Worm (Caenorhabditis elegans) whole organism, L3 larva: ENCODE results near the gene tre-5.

Experiments
- R02D3.7 ChIP-seq: fragments of 150-350 bp; optimal IDR thresholded peaks from 2 replicates; lab custom pipeline; 2014; ENCODE audit warnings: missing biosample characterization, missing genetic modification characterization
- ZK546.5 ChIP-seq: sonication (generic microtip); optimal IDR thresholded peaks from 2 replicates; lab custom pipeline; 2017; ENCODE audit warnings: missing biosample characterization, missing genetic modification characterization
- aly-2 ChIP-seq: fragments of 150-350 bp; optimal IDR thresholded peaks from 2 replicates; lab custom pipeline; 2014; ENCODE audit warnings: missing biosample characterization, missing genetic modification characterization
- ama-1 ChIP-seq: fragments of 150-350 bp; optimal IDR thresholded peaks from 2 replicates; lab custom pipeline; 2018
- ceh-16 ChIP-seq: sonication (generic microtip); optimal IDR thresholded peaks from 2 replicates; lab custom pipeline; 2017; ENCODE audit warnings: missing biosample characterization, missing genetic modification characterization
- ceh-28 ChIP-seq: fragments of 150-350 bp; optimal IDR thresholded peaks from 2 replicates; lab custom pipeline; 2014; ENCODE audit warnings: missing biosample characterization, missing genetic modification reagents, missing genetic modification characterization
- ceh-82 ChIP-seq: fragments of 150-350 bp; optimal IDR thresholded peaks from 2 replicates; lab custom pipeline; 2014; ENCODE audit warnings: missing biosample characterization, missing genetic modification characterization
- daf-12 ChIP-seq: fragments of 150-350 bp; optimal IDR thresholded peaks from 2 replicates; lab custom pipeline; 2014; ENCODE audit warnings: missing biosample characterization, missing genetic modification reagents, missing genetic modification characterization
- egl-27 ChIP-seq: sonication (generic microtip); optimal IDR thresholded peaks from 4 replicates; lab custom pipeline; 2017; ENCODE audit warnings: missing biosample characterization, missing genetic modification reagents, missing genetic modification characterization
- egl-5 ChIP-seq: fragments of 150-350 bp; optimal IDR thresholded peaks from 2 replicates; lab custom pipeline; 2017; ENCODE audit warnings: missing biosample characterization, missing genetic modification reagents, missing genetic modification characterization, inconsistent platforms
- elt-1 ChIP-seq: fragments of 150-350 bp; optimal IDR thresholded peaks from 2 replicates; lab custom pipeline; 2014; ENCODE audit warnings: missing biosample characterization, missing genetic modification characterization
- elt-2 ChIP-seq: sonication (generic microtip); optimal IDR thresholded peaks from 2 replicates; lab custom pipeline; 2016; ENCODE audit warnings: missing genetic modification reagents, mild to moderate bottlenecking, missing genetic modification characterization, missing compliant biosample characterization
- fkh-10 ChIP-seq: sonication (generic microtip); optimal IDR thresholded peaks from 2 replicates; lab custom pipeline; 2017; ENCODE audit warnings: missing biosample characterization, missing genetic modification reagents, missing genetic modification characterization
- fkh-2 ChIP-seq: fragments of 150-350 bp; optimal IDR thresholded peaks from 2 replicates; lab custom pipeline; 2014; ENCODE audit warnings: missing biosample characterization, missing genetic modification reagents, missing genetic modification characterization
- fos-1 ChIP-seq: fragments of 150-350 bp; optimal IDR thresholded peaks from 2 replicates; lab custom pipeline; 2014; ENCODE audit warnings: missing biosample characterization, missing genetic modification characterization
- hmg-11 ChIP-seq: sonication (generic microtip); optimal IDR thresholded peaks from 2 replicates; lab custom pipeline; 2016; ENCODE audit warnings: missing genetic modification characterization, missing compliant biosample characterization
- lin-15B ChIP-seq: fragments of 150-350 bp; optimal IDR thresholded peaks from 2 replicates; lab custom pipeline; 2014; ENCODE audit warnings: missing biosample characterization, missing genetic modification characterization
- lin-39 ChIP-seq: fragments of 150-350 bp; optimal IDR thresholded peaks from 2 replicates; lab custom pipeline; 2018; ENCODE audit warnings: missing biosample characterization, missing genetic modification reagents, missing genetic modification characterization
- lsy-12 ChIP-seq: sonication (generic microtip); optimal IDR thresholded peaks from 2 replicates; lab custom pipeline; 2016; ENCODE audit warnings: mild to moderate bottlenecking, missing genetic modification characterization, missing compliant biosample characterization
- mdl-1 ChIP-seq: fragments of 150-350 bp; optimal IDR thresholded peaks from 2 replicates; lab custom pipeline; 2014; ENCODE audit warnings: missing biosample characterization, missing genetic modification characterization
- mml-1 ChIP-seq: fragments of 150-350 bp; sonication (generic microtip); optimal IDR thresholded peaks from 3 replicates; lab custom pipeline; 2014; ENCODE audit warnings: missing biosample characterization, missing genetic modification characterization
- nhr-11 ChIP-seq: fragments of 150-350 bp; optimal IDR thresholded peaks from 2 replicates; lab custom pipeline; 2014; ENCODE audit warnings: missing biosample characterization, missing genetic modification characterization
- nhr-12 ChIP-seq: fragments of 150-350 bp; optimal IDR thresholded peaks from 2 replicates; lab custom pipeline; 2014; ENCODE audit warnings: missing biosample characterization, missing genetic modification characterization
- nhr-23 ChIP-seq: fragments of 150-350 bp; optimal IDR thresholded peaks from 2 replicates; lab custom pipeline; 2014; ENCODE audit warnings: missing biosample characterization, missing genetic modification reagents, missing genetic modification characterization
- nhr-237 ChIP-seq: fragments of 150-350 bp; optimal IDR thresholded peaks from 2 replicates; lab custom pipeline; 2014; ENCODE audit warnings: missing biosample characterization, missing genetic modification characterization
- nhr-25 ChIP-seq: sonication (generic microtip); optimal IDR thresholded peaks from 2 replicates; lab custom pipeline; 2017; ENCODE audit warnings: missing biosample characterization, missing genetic modification characterization
- nhr-28 ChIP-seq: fragments of 150-350 bp; optimal IDR thresholded peaks from 2 replicates; lab custom pipeline; 2014; ENCODE audit warnings: missing biosample characterization, missing genetic modification characterization
- nhr-43 ChIP-seq: sonication (generic microtip); optimal IDR thresholded peaks from 2 replicates; lab custom pipeline; 2016; ENCODE audit warnings: mild to moderate bottlenecking, missing genetic modification characterization, missing compliant biosample characterization; ENCODE audit not compliant: poor library complexity, severe bottlenecking
- nhr-67 ChIP-seq: fragments of 150-350 bp; optimal IDR thresholded peaks from 2 replicates; lab custom pipeline; 2014; ENCODE audit warnings: missing biosample characterization, missing genetic modification characterization
- nhr-76 ChIP-seq: fragments of 150-350 bp; sonication (generic microtip); optimal IDR thresholded peaks from 5 replicates; lab custom pipeline; 2014; ENCODE audit warnings: missing biosample characterization, missing genetic modification characterization
- nhr-77 ChIP-seq: fragments of 150-350 bp; optimal IDR thresholded peaks from 2 replicates; lab custom pipeline; 2014; ENCODE audit warnings: missing biosample characterization, missing genetic modification characterization
- pqm-1 ChIP-seq: fragments of 150-350 bp; optimal IDR thresholded peaks from 2 replicates; lab custom pipeline; 2017; ENCODE audit warnings: missing biosample characterization, missing genetic modification characterization, inconsistent platforms
- sea-2 ChIP-seq: fragments of 150-350 bp; sonication (generic microtip); optimal IDR thresholded peaks from 4 replicates; lab custom pipeline; 2014; ENCODE audit warnings: missing biosample characterization, missing genetic modification reagents, missing genetic modification characterization
- skn-1 ChIP-seq: fragments of 150-350 bp; optimal IDR thresholded peaks from 2 replicates; lab custom pipeline; 2014; ENCODE audit warnings: missing biosample characterization, missing genetic modification characterization
- snpc-4 ChIP-seq: fragments of 150-350 bp; optimal IDR thresholded peaks from 2 replicates; lab custom pipeline; 2014; ENCODE audit warnings: missing biosample characterization, missing genetic modification characterization
- tbx-2 ChIP-seq: sonication (generic microtip); optimal IDR thresholded peaks from 2 replicates; lab custom pipeline; 2016; ENCODE audit warnings: mild to moderate bottlenecking, missing genetic modification characterization, missing compliant biosample characterization
- unc-62 ChIP-seq: fragments of 150-350 bp; sonication (generic microtip); optimal IDR thresholded peaks from 4 replicates; lab custom pipeline; 2014; ENCODE audit warnings: missing biosample characterization, missing genetic modification reagents, missing genetic modification characterization
- zag-1 ChIP-seq: fragments of 150-350 bp; optimal IDR thresholded peaks from 2 replicates; lab custom pipeline; 2014; ENCODE audit warnings: missing biosample characterization, missing genetic modification characterization
- ztf-11 ChIP-seq: fragments of 150-350 bp; optimal IDR thresholded peaks from 2 replicates; lab custom pipeline; 2014; ENCODE audit warnings: missing biosample characterization, missing genetic modification characterization
- ztf-4 ChIP-seq: fragments of 150-350 bp; optimal IDR thresholded peaks from 2 replicates; lab custom pipeline; 2014; ENCODE audit warnings: missing biosample characterization, missing genetic modification characterization

tre-5 gene

DNA sequence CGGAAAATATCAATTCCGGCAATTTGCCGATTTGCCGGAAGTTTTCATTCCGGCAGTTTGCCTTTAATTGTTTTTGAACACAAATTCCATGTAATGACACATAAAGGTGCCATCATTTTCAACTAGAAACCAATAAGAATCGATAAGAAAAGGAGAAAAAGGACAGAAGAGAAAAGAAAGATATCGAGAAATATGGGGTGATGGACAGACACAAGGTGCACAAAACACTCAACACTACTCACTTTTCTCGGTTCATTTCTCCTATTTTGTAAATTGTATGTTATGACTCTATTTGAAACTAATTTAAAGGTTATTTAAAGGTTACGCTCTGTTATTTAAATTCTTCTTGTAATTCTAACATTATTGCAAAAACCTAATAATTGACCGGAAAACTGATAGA lies 4.2 kb downstream of the tre-5 start:
- TF ChIP-seq pqm-1 (tag; lab: Kevin White, UChicago): peak; percentile 61
- TF ChIP-seq mdl-1: no peak
- peak; percentile 19 for TF ChIP-seq ceh-28 (tag; lab: Kevin White, UChicago)
- TF ChIP-seq elt-2 (tag; lab: Kevin White, UChicago): peak; percentile 44

DNA sequence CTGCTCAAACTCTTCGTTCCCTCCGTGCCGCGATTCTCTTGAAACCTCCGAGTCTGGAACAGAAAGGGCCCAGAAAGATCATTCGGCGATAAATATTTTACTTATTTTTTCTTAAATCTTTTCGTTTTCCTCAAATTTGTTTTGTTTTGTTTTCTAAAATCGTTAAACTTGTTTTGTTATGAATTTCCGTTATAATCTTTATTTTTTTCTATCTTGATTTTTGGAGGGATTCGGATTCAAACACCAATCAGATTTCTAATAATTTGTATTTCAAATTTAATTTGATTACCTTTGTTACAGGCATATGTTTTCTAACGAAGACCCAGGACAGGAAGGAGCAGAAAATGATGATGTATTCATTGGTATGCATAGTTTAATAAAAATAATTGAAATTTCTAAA lies 7.8 kb downstream of the tre-5 start, which contains the start of gene C23H3.5:
TSS of gene C23H3.5 (plus strand) at position 301 of the 400 bp plus-strand sequence.
- TF ChIP-seq ceh-28 (tag; lab: Kevin White, UChicago): no peak
- no peak for TF ChIP-seq lin-39 (tag; lab: Kevin White, UChicago)
- TF ChIP-seq R02D3.7 (tag; lab: Kevin White, UChicago): no peak
- no peak for TF ChIP-seq egl-27 (tag; lab: Kevin White, UChicago)
- no peak for TF ChIP-seq daf-12
- no peak for TF ChIP-seq snpc-4
- no peak for TF ChIP-seq hmg-11
- no peak for TF ChIP-seq nhr-237 (tag; lab: Kevin White, UChicago)
- no peak for TF ChIP-seq fkh-2 (tag; lab: Kevin White, UChicago)
- TF ChIP-seq ceh-82 (tag; lab: Kevin White, UChicago): no peak
- TF ChIP-seq ceh-16 (tag; lab: Kevin White, UChicago): no peak

DNA sequence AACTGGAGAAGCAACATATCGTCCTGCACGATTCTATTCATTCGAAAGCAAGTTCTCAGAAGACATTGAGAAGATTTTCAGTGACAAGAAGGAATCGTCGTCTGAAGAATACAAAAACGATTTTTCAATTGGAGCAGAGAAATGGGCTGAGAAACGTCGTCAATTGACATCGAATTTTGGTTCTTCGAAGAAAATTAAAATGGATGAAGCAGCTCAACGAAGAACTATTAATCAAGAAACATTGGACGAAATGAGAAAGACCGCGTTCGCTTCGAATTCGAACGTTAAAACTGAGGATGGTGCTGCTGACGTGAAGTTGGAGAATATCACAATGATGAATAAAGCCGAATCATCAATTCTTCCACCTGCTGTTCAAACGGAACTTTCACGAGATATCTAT lies 9.0 kb downstream of the tre-5 start, which contains the start of gene rpt-4:
TSS of gene rpt-4 (minus strand) at position 101 of the 400 bp plus-strand sequence.
- TF ChIP-seq aly-2 (tag; lab: Kevin White, UChicago) (no peak), nhr-12 (tag; lab: Kevin White, UChicago) (no peak), egl-5 (tag; lab: Kevin White, UChicago) (no peak), lin-15B (tag; lab: Kevin White, UChicago) (no peak), ceh-82 (tag; lab: Kevin White, UChicago) (no peak), nhr-237 (tag; lab: Kevin White, UChicago) (no peak), snpc-4 (no peak), daf-12 (no peak), ZK546.5 (tag; lab: Kevin White, UChicago) (no peak), mdl-1 (no peak), ztf-11 (no peak), nhr-25 (no peak), nhr-76 (no peak), elt-2 (tag; lab: Kevin White, UChicago) (no peak), ztf-4 (no peak)

DNA sequence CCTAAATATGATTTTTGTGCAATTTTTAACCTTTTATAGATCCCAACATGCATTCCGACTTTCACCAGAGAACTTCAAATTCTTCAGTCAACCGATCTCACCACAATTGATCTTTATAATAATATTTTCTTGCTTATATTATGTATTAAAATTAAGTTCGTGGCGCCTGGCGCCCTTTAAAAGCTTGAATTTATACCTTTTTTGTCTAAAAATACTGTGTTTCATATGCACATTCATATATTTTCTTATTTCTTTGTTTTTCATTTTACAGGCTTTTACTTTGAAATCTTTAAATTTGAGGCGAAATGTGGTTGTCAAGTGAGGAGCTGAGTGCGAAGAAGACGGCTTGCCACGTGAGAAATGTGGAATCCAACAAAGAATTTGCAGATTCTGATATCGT lies 10.4 kb downstream of the tre-5 start, which contains the start of gene rpoa-49:
TSS of gene rpoa-49 (plus strand) at position 301 of the 400 bp plus-strand sequence.
- TF ChIP-seq mdl-1: no peak
- no peak for TF ChIP-seq aly-2 (tag; lab: Kevin White, UChicago)
- TF ChIP-seq nhr-23: no peak
- no peak for TF ChIP-seq skn-1 (tag; lab: Kevin White, UChicago)
- TF ChIP-seq sea-2 (GFP tag; lab: Kevin White, UChicago): no peak
- TF ChIP-seq nhr-11 (tag; lab: Kevin White, UChicago): no peak
- TF ChIP-seq elt-1 (tag; lab: Kevin White, UChicago): no peak
- TF ChIP-seq zag-1 (tag; lab: Kevin White, UChicago): no peak
- TF ChIP-seq nhr-67: no peak
- no peak for TF ChIP-seq ztf-4
- TF ChIP-seq nhr-237 (tag; lab: Kevin White, UChicago): no peak
- TF ChIP-seq fkh-2 (tag; lab: Kevin White, UChicago): no peak
- TF ChIP-seq snpc-4: no peak
- TF ChIP-seq unc-62 (GFP tag; lab: Kevin White, UChicago): no peak
- no peak for TF ChIP-seq fos-1 (tag; lab: Kevin White, UChicago)
- no peak for TF ChIP-seq nhr-28 (tag; lab: Kevin White, UChicago)
- TF ChIP-seq nhr-43 (tag; lab: Kevin White, UChicago): no peak
- no peak for TF ChIP-seq fkh-10 (GFP tag; lab: Kevin White, UChicago)
- TF ChIP-seq lsy-12 (tag; lab: Kevin White, UChicago): no peak

DNA sequence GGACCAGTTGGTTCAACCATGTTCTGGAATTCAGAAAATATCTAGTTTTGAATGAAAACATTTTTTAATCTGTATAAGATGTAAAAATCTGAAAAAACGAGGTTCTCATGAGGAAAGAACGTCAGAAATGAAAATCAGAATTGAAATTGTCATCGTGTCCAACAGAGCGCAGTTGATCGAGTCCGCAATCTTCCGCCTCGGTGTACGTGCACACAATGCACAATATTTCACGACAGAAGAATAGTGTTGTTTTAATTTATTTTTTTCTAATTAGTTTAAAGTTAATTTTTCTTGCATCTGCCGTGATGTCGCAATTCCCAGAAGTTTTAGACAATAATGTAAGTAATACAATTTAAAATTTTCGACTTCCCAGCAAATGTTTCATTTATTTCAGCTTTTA lies 11.5 kb downstream of the tre-5 start, which contains the start of gene nfyc-1:
TSS of gene nfyc-1 (plus strand) at position 268 of the 400 bp plus-strand sequence.
- TF ChIP-seq nhr-67 (no peak), snpc-4 (peak; percentile 27), nhr-77 (tag; lab: Kevin White, UChicago) (no peak), nhr-237 (tag; lab: Kevin White, UChicago) (no peak), ceh-82 (tag; lab: Kevin White, UChicago) (no peak), lin-39 (tag; lab: Kevin White, UChicago) (peak; percentile 65), elt-2 (tag; lab: Kevin White, UChicago) (no peak), tbx-2 (tag; lab: Kevin White, UChicago) (no peak), ztf-4 (no peak), skn-1 (tag; lab: Kevin White, UChicago) (peak; percentile 99), nhr-28 (tag; lab: Kevin White, UChicago) (no peak), nhr-12 (tag; lab: Kevin White, UChicago) (no peak), hmg-11 (peak; percentile 79), aly-2 (tag; lab: Kevin White, UChicago) (no peak), nhr-43 (tag; lab: Kevin White, UChicago) (no peak), ztf-11 (no peak), lsy-12 (tag; lab: Kevin White, UChicago) (no peak), egl-27 (tag; lab: Kevin White, UChicago) (no peak), fkh-10 (GFP tag; lab: Kevin White, UChicago) (no peak), ceh-28 (tag; lab: Kevin White, UChicago) (no peak), elt-1 (tag; lab: Kevin White, UChicago) (no peak), zag-1 (tag; lab: Kevin White, UChicago) (no peak), nhr-11 (tag; lab: Kevin White, UChicago) (no peak), nhr-23 (peak; percentile 65), mml-1 (tag; lab: Kevin White, UChicago) (no peak), nhr-25 (peak; percentile 42), ama-1 (lab: Kevin White, UChicago) (no peak), unc-62 (GFP tag; lab: Kevin White, UChicago) (no peak), egl-5 (tag; lab: Kevin White, UChicago) (peak; percentile 72), sea-2 (GFP tag; lab: Kevin White, UChicago) (no peak)
